Worm (Caenorhabditis elegans) whole organism, dauer: ENCODE measurements around the gene irg-4.

Source experiments
- unc-62 ChIP-seq: sonication (generic microtip); optimal IDR thresholded peaks from 2 replicates; lab custom pipeline; 2017; ENCODE audit warnings: missing biosample characterization, missing genetic modification reagents, missing genetic modification characterization

irg-4 gene

DNA sequence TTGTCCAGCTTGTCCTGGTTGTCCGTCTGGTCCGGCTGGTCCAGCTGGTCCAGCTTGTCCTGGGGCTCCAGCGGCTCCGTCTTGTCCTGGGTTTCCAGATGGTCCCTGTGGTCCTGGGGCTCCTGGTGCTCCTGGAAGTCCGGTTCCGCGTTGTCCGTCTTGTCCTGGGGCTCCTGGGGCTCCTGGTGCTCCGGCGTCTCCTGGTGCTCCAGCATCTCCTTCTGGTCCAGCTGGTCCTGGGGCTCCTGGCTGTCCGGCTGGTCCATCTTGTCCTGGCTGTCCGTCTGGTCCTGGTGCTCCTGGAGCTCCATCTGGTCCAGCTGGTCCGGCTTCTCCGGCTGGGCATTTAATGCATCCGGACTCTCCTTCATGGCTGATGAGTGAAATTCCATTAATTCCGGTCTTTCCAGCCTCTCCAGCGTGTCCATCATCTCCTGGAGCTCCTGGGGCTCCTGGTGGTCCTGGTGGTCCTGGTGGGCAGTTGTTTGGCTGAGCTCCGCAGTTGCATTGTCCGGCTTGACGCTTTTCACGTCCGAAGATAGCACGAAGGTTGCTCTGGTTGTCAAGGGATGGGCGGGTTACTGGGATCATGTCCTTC lies 7.8 kb upstream of the irg-4 start:
- TF ChIP-seq unc-62 (GFP tag; lab: Kevin White, UChicago), result no peak

DNA sequence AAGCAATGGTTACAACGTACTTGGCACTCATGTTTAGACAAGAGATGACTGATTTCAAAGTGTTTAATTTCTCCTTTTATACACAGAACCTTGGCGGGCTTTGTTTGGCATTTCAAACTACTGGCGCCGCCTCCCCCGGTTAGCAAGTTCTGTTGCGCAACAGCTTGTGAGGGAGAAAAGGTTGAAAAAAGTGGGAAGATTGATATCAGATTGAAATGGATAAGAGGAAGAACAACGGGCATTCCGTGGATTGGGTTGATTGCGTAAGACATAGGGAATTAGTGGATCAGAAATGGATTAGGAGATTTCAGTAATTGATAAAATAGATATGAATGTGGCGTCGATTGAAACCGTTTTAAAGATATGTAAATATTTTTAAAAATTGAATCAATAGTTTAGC lies 7.2 kb upstream of the irg-4 start, which contains the start of gene col-130:
TSS of gene col-130 (minus strand) at position 50 of the 400 bp plus-strand sequence.
- TF ChIP-seq unc-62 (GFP tag; lab: Kevin White, UChicago), result no peak

DNA sequence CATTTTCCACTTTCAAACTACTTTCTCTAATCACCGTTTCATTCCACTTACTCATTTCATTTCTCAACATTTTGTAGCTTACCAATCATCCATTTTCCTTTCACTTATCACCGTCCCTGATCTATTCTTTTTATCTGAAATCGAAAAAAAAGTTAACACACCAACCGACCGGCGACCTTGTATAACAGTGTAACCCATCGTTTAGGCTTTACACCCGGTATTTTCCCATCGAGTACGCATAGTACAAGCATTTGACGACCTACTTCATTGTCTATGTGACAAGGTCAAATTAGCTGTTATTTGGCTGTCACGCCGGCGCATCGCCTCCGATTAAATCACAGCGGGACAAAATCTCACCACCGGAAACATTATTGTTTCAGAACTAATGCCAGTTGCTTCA lies 6.1 kb upstream of the irg-4 start:
- no peak for TF ChIP-seq unc-62 (GFP tag; lab: Kevin White, UChicago)

DNA sequence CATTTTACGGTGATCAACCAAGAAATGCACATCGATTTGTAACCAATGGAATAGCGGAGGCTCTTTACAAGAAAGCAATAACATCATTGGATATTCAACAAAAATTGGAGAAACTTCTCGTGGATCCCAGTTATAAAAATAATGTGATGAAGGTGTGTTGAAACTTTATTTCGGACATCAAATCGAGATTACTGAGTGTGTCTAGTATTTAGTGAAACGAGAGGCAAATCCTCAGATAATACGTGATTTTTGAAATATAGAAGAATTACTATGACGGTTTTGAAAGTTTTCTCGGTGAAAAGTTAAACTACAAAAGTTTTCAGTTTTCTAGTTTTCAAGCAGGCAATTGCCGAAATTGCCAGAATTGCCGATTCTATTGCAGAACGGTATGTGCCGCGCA lies 3.9 kb upstream of the irg-4 start:
- no peak for TF ChIP-seq unc-62 (GFP tag; lab: Kevin White, UChicago)

DNA sequence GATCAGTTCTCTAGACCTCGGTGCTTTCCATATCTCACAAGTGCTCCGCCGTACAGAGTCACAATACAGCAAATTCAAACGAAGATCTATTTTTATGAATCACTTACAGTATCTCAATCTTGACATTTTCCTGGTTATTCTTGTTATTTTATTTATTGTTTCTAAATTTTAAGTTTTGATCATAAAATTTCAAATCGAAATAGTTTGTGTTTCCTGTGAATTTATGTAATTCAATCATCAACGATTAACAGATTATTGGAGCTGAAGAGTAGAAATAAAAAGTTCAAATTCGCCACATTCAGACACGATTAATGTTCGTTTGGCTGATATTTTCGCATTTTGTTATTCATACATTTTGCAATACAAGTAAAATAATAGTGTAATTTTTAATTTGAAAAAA lies 3.3 kb upstream of the irg-4 start, which contains the start of gene clec-184:
TSS of gene clec-184 (plus strand) at position 301 of the 400 bp plus-strand sequence.
- no peak for TF ChIP-seq unc-62 (GFP tag; lab: Kevin White, UChicago)

DNA sequence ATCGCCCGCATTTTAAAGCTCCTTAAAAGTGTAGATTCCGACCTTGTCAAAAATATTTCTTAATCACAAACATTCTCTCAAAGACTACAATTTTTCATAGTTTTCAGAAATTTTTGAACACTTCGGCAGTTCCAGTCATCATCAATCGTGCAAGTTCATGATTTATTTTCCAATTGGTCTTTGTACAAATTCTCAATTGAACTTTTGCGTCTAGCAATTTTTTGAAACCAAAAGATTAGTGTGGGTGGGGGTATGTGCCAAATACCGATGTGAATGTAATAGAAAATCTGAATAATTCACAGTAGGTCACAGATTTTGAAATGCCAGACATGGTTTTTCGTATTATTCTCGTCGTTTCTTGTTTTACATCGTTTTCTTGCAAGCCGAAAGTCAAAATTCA lies 2.7 kb downstream of the irg-4 start, which contains the start of gene clec-185:
TSS of gene clec-185 (plus strand) at position 301 of the 400 bp plus-strand sequence.
- TF ChIP-seq unc-62 (GFP tag; lab: Kevin White, UChicago), result no peak

DNA sequence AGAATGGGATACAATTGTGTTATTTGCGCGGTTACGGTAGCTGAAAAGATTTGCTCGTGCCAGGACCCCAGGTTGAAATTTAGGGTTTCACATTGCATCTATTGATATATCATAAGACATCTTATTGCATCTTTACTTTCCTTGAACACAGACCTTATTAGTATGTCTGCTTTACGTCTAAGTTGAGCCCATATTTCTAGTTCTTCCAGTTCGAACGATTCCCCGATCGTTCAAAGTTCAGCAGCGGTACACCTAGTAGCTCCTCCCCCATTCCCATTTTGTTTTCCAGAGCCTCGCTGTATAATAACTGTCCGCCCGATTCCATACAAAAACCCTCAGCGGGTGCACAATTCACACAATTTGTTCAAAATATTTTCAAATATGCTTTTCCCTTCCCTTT lies 6.1 kb downstream of the irg-4 start, which contains the start of gene C25G4.17:
TSS of gene C25G4.17 (plus strand) at position 301 of the 400 bp plus-strand sequence.
- no peak for TF ChIP-seq unc-62 (GFP tag; lab: Kevin White, UChicago)

DNA sequence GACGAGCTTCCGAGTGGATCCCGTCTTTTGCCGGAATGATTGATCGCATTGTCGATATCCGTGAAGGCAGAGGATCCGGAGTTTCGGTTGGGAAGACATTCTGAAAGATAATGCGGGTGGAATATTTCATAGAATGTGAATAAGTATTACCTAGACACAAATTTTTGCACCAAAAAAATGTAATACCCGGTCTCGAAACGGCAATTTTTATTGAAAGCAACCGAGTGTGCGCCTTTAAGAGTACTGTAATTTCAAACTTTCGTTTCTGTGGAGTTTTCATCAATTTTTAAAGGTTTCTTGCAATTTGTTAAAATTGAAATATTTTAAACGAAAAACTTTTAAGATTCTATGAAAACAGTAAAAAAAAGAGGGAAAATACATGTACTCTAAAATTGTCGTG lies 8.3 kb downstream of the irg-4 start, which contains the start of gene C25G4.2:
TSS of gene C25G4.2 (minus strand) at position 100 of the 400 bp plus-strand sequence.
- TF ChIP-seq unc-62 (GFP tag; lab: Kevin White, UChicago), result no peak

DNA sequence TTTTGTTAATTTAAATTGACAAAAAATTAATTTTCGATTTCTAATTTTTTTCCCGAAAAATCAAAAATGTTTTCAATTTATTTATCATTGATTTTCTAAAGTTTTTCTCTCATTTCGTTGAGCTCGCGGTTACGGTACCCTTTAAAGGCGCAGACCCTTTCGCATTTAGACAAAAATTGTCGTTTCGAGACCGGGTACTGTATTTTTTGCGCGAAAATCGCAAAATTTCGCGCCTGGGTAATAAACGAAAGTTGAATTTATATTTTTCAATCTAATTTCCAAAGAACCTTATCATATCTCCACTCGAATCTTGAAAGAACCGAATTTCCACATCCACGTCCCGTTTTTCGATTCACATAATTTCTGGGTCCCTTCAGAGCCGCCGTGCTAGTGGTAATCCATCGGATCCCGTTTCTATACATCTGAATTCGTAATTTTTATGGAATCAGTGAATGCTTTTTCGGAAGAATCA lies 9.9 kb downstream of the irg-4 start, which contains the start of gene C25G4.3:
TSS of gene C25G4.3 (minus strand) at position 422 of the 472 bp plus-strand sequence.
- TF ChIP-seq unc-62 (GFP tag; lab: Kevin White, UChicago), result no peak

DNA sequence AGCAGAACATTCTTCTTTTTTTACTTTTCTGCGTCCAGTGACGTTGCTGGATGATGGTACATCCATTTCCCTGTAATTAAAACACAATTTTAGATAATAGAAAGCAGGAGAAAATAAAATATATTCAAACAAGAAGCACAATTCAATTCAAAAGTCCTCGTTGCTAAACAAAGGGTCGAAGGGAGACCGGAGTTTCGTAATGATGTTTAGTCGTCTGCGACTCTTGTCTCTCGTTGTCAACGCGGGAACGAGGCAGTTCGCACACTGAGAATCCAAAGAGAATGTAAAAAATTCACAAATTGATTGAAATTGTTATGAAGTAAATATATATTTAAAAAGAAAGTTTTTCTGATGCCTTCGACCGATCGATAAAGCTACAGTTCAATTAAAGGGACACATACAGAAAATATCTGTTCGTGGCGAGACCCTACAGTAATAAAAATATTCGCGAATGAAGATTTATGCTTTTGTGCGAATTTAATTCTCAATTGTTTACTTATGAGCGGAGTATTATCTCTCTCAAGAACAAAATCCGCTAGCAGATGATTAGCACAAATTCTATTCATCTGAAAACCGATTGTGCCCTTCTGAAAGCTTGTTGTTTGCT lies 15.7 kb downstream of the irg-4 start, which contains the start of gene dpy-26:
TSS of gene dpy-26 (minus strand) at position 111 of the 607 bp plus-strand sequence.
- no peak for TF ChIP-seq unc-62 (GFP tag; lab: Kevin White, UChicago)

DNA sequence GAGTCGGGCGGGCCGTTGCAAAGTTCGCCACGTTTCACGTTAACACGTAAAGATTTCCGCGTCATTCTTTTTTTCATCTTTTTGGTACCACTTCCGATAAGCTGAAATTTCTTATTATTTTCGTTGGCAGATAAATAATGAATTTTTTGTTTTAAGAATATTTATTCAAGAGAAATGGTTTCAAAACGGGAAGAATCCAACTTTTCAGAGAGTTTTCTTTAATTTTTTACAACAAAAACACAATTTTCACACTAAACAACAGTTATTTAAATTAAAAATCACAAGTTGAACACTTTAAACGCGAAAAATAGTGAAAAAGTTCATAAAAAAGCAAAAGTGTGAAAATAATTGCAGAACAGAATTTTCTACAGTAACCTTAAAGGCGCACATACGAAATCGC lies 18.5 kb downstream of the irg-4 start, which contains the start of gene spe-44:
TSS of gene spe-44 (minus strand) at position 101 of the 400 bp plus-strand sequence.
- TF ChIP-seq unc-62 (GFP tag; lab: Kevin White, UChicago), result no peak

DNA sequence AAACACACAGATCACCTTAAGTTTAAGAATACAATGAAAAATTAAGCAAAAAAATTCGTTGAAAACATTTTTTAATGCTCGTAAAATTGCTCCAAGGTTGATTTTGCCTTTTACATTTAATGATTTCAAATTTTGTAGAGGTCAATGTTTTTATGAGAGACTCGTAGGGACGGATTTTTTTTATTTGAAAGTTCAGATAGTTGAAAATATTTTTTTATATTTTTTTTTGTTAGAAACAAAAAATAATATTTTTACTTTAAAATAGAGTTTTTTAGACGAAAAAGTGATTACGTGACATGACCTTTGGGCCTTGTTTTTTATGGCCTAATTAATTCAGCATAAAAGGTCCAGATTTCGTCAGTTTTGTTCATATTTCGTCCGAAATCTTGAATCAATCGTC lies 19.1 kb downstream of the irg-4 start, which contains the start of gene smz-1:
TSS of gene smz-1 (plus strand) at position 301 of the 400 bp plus-strand sequence.
- TF ChIP-seq unc-62 (GFP tag; lab: Kevin White, UChicago), result no peak

DNA sequence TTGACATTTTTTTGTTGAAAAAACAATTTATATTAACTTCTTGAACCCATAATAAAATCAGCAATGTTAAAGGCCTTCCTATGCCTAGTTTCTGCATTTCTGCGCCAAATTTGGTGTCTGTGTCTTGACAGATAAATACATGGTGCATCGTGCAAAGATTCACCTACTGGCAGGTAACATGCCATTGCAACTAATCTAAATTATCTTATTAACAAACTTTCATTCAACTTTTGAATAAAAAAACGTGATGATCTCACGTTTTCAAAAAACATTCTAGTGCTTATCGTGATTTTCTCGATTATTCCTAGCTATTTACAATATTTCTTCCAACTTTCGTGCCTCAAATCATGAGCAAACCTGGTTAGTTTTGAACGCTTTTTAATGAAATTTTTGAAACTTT lies 21.0 kb downstream of the irg-4 start, which contains the start of gene C25G4.7:
TSS of gene C25G4.7 (plus strand) at position 301 of the 400 bp plus-strand sequence.
- TF ChIP-seq unc-62 (GFP tag; lab: Kevin White, UChicago), result no peak

DNA sequence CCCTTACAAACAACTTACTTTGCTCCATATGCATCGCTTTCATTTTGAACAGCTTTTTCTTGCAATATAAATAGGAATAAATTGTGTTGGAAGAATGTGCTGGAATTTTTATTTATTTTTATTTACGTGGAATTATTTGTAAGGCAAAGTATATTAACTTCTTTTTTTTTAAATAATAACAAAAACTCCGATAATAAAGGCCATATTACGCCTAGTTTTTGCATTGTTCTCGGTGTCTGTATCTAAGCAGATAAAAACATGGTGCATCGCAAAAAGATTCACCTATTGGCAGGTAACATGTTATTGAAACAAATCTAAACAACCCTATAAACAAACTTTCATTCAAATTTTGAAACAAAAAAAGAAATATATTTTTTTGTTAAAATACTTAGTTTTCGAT lies 27.7 kb downstream of the irg-4 start, which contains the start of gene C25G4.8:
TSS of gene C25G4.8 (minus strand) at position 101 of the 400 bp plus-strand sequence.
- TF ChIP-seq unc-62 (GFP tag; lab: Kevin White, UChicago), result no peak

DNA sequence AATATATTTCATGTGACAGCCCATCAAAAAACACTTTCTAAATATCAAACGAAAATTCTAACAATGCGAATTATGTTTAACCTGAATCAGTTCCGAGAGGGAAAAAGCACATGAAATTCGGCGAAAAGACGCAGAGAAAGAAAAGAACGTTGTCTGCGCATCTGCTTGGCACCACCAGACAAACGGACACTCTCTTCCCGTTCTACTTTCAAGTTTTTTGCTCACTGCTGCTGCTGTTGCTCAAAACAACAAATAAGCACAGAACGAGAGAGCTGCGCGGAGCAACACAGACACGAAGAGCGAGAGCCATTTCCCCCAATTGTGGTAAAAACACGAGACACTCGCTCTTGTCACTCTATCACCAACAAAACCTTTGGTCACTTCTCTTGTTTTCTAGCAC lies 29.2 kb downstream of the irg-4 start:
- no peak for TF ChIP-seq unc-62 (GFP tag; lab: Kevin White, UChicago)

DNA sequence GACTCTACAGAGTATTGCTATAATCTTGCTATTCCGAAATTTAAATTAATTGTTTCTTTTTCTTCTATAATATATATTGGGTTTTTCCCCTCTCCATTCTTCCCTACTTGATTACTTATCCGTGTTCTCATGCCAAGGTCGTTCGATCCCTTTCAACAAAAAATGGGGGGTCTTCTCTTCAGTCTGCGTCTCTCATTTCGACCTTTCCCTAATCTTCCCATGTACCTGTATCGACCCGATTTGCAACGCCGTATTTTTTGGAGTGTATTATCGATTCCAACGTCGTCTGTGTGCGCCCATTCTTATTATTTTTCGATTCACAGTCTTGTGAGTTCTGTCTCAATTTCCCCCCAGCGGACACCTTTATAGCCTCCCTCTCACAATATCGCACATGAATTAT lies 32.1 kb downstream of the irg-4 start:
- TF ChIP-seq unc-62 (GFP tag; lab: Kevin White, UChicago), result no peak
